Worm (Caenorhabditis elegans) whole organism, late embryonic: ENCODE data around the gene T21H3.5.
A peak's percentile ranks its signal among the peaks of the same experiment; 100 is the strongest.

ENCODE experiments used
- C08G9.2 ChIP-seq: sonication (generic microtip); optimal IDR thresholded peaks from 2 replicates; lab custom pipeline; 2016; ENCODE audit warnings: mild to moderate bottlenecking, missing genetic modification characterization, moderate library complexity, missing compliant biosample characterization
- ama-1 ChIP-seq: fragments of 150-350 bp; optimal IDR thresholded peaks from 2 replicates; lab custom pipeline; 2014
- ceh-14 ChIP-seq: sonication (generic microtip); optimal IDR thresholded peaks from 2 replicates; lab custom pipeline; 2016; ENCODE audit warnings: missing genotype, missing genetic modification characterization, missing compliant biosample characterization
- ceh-19 ChIP-seq: fragments of 200-800 bp; sonication (Bioruptor generic); optimal IDR thresholded peaks from 2 replicates; lab custom pipeline; 2018; ENCODE audit warnings: mild to moderate bottlenecking, missing genetic modification characterization, missing compliant biosample characterization
- ceh-2 ChIP-seq: sonication (generic microtip); optimal IDR thresholded peaks from 2 replicates; lab custom pipeline; 2016; ENCODE audit warnings: missing genotype, missing genetic modification characterization, missing compliant biosample characterization
- ceh-24 ChIP-seq: sonication (generic microtip); optimal IDR thresholded peaks from 2 replicates; lab custom pipeline; 2016; ENCODE audit warnings: mild to moderate bottlenecking, missing genetic modification characterization, missing compliant biosample characterization
- ceh-31 ChIP-seq: sonication (generic microtip); optimal IDR thresholded peaks from 2 replicates; lab custom pipeline; 2016; ENCODE audit warnings: missing genetic modification characterization, missing compliant biosample characterization
- ceh-6 ChIP-seq: fragments of 200-800 bp; sonication (Bioruptor generic); optimal IDR thresholded peaks from 2 replicates; lab custom pipeline; 2018; ENCODE audit warnings: mild to moderate bottlenecking, missing genetic modification characterization, missing compliant biosample characterization
- dve-1 ChIP-seq: sonication (generic microtip); optimal IDR thresholded peaks from 2 replicates; lab custom pipeline; 2017; ENCODE audit warnings: antibody characterized with exemption, mild to moderate bottlenecking, missing genetic modification characterization, missing compliant biosample characterization
- elt-4 ChIP-seq: sonication (generic microtip); optimal IDR thresholded peaks from 2 replicates; lab custom pipeline; 2016; ENCODE audit warnings: missing genetic modification characterization, missing compliant biosample characterization
- ets-4 ChIP-seq: sonication (generic microtip); optimal IDR thresholded peaks from 2 replicates; lab custom pipeline; 2016; ENCODE audit warnings: missing genetic modification characterization, missing compliant biosample characterization
- eyg-1 ChIP-seq: sonication (generic microtip); optimal IDR thresholded peaks from 2 replicates; lab custom pipeline; 2016; ENCODE audit warnings: missing genotype, missing genetic modification characterization, missing compliant biosample characterization
- fax-1 ChIP-seq: sonication (generic microtip); optimal IDR thresholded peaks from 2 replicates; lab custom pipeline; 2016; ENCODE audit warnings: missing genotype, missing genetic modification characterization, missing compliant biosample characterization
- fkh-10 ChIP-seq: fragments of 150-350 bp; optimal IDR thresholded peaks from 2 replicates; lab custom pipeline; 2014; ENCODE audit warnings: missing biosample characterization, missing genetic modification reagents, missing genetic modification characterization
- hlh-30 ChIP-seq: sonication (generic microtip); optimal IDR thresholded peaks from 2 replicates; lab custom pipeline; 2017; ENCODE audit warnings: antibody characterized with exemption, missing genetic modification characterization, missing compliant biosample characterization; ENCODE audit not compliant: insufficient read depth
- lim-6 ChIP-seq: sonication (generic microtip); optimal IDR thresholded peaks from 2 replicates; lab custom pipeline; 2016; ENCODE audit warnings: missing genetic modification characterization, missing compliant biosample characterization
- madf-2 ChIP-seq: sonication (generic microtip); optimal IDR thresholded peaks from 2 replicates; lab custom pipeline; 2017; ENCODE audit warnings: missing genetic modification characterization, missing compliant biosample characterization
- nhr-11 ChIP-seq: fragments of 150-350 bp; optimal IDR thresholded peaks from 2 replicates; lab custom pipeline; 2014; ENCODE audit warnings: missing biosample characterization, missing genetic modification characterization
- nhr-232 ChIP-seq: sonication (generic microtip); optimal IDR thresholded peaks from 2 replicates; lab custom pipeline; 2016; ENCODE audit warnings: missing genetic modification characterization, missing compliant biosample characterization
- npax-4 ChIP-seq: sonication (generic microtip); optimal IDR thresholded peaks from 2 replicates; lab custom pipeline; 2016; ENCODE audit warnings: missing genetic modification characterization, missing compliant biosample characterization
- pag-3 ChIP-seq: sonication (generic microtip); optimal IDR thresholded peaks from 2 replicates; lab custom pipeline; 2016; ENCODE audit warnings: missing compliant biosample characterization, missing genetic modification characterization, borderline replicate concordance
- pqm-1 ChIP-seq: sonication (generic microtip); optimal IDR thresholded peaks from 2 replicates; lab custom pipeline; 2016; ENCODE audit warnings: missing genetic modification characterization, missing compliant biosample characterization
- pros-1 ChIP-seq: fragments of 150-350 bp; optimal IDR thresholded peaks from 2 replicates; lab custom pipeline; 2014; ENCODE audit warnings: missing biosample characterization, missing genetic modification reagents, missing genetic modification characterization
- rnt-1 ChIP-seq: sonication (generic microtip); optimal IDR thresholded peaks from 2 replicates; lab custom pipeline; 2016; ENCODE audit warnings: missing genetic modification characterization, missing compliant biosample characterization
- tbx-2 ChIP-seq: sonication (generic microtip); optimal IDR thresholded peaks from 2 replicates; lab custom pipeline; 2016; ENCODE audit warnings: missing genetic modification characterization, missing compliant biosample characterization
- ttx-3 ChIP-seq: sonication (generic microtip); optimal IDR thresholded peaks from 2 replicates; lab custom pipeline; 2016; ENCODE audit warnings: missing genetic modification reagents, missing genetic modification characterization, missing compliant biosample characterization
- unc-55 ChIP-seq: sonication (generic microtip); optimal IDR thresholded peaks from 2 replicates; lab custom pipeline; 2017; ENCODE audit warnings: missing biosample characterization, missing genetic modification reagents, missing genetic modification characterization
- zip-5 ChIP-seq: sonication (generic microtip); optimal IDR thresholded peaks from 2 replicates; lab custom pipeline; 2016; ENCODE audit warnings: missing genetic modification characterization, missing compliant biosample characterization

T21H3.5 gene

DNA sequence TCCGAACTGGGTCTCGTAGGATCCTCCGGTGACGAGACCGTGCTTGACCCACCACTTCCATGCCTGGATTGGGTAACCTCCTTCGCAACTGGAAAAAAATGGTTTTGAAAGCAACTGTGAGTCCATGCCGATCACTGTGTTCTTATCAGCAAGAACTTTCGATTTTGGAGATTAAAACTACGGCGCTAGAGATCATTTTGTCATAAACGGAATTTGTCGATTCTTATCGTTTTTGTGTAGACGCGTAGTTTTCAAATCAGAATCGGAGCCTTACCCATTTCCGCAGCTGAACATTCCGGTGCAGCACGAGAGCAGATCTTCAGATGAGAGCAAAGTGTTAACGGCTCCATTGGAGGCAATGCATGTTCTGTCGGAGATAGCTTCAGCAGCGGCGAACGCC lies 30.9 kb downstream of the T21H3.5 start:
- TF ChIP-seq pqm-1 (no peak), ttx-3 (tag; lab: Kevin White, UChicago) (no peak), ama-1 (lab: Kevin White, UChicago) (no peak), C08G9.2 (tag; lab: Kevin White, UChicago) (no peak), nhr-232 (tag; lab: Kevin White, UChicago) (no peak)

DNA sequence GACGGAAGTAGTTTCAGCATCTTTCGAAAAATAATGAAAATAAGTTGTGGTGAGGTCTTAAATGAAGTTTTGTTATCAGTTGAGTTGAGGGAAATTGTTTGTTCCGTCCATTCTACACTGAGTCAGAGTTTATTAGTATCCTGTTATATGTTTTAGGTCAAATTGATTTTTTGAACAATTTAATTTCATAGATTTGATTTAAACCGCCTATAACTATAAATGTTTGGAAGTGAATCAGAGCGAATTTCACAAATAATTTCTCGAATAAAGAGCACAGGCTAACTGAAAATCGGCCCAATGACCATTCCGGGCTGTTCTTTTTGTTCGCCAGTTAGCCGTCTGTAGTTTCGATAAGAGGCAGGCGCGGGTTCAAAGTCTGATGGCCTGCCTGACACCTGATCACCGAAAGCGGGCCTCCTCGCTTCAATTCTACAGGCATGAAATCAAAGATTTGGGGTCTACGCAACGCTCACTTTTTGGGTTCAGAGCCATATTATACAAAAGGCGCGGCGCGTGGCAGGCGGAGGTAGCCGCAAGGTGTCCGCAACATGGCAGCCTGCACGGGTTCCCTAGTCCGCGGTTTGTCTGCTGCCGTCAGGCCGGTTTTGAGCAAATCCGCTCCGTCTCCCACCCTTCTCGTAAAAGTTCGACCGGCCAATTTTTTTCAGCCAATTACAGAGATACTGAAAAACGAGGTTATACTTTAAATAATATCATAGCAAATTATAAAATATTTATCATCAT lies 32.0 kb downstream of the T21H3.5 start, which contains the start of gene W07B8.4:
Gene W07B8.4 (minus strand): TSS at position 51 of the 744 bp plus-strand sequence.
- TF ChIP-seq C08G9.2 (tag; lab: Kevin White, UChicago): no peak
- no peak for TF ChIP-seq ets-4 (tag; lab: Kevin White, UChicago)
- no peak for TF ChIP-seq fax-1 (tag; lab: Kevin White, UChicago)
- TF ChIP-seq pros-1 (tag; lab: Kevin White, UChicago): no peak
- TF ChIP-seq rnt-1 (tag; lab: Kevin White, UChicago): no peak
- TF ChIP-seq lim-6: no peak
- no peak for TF ChIP-seq unc-55
- no peak for TF ChIP-seq pag-3 (tag; lab: Kevin White, UChicago)
- no peak for TF ChIP-seq ceh-14 (tag; lab: Kevin White, UChicago)
- TF ChIP-seq ceh-2 (tag; lab: Kevin White, UChicago): no peak

DNA sequence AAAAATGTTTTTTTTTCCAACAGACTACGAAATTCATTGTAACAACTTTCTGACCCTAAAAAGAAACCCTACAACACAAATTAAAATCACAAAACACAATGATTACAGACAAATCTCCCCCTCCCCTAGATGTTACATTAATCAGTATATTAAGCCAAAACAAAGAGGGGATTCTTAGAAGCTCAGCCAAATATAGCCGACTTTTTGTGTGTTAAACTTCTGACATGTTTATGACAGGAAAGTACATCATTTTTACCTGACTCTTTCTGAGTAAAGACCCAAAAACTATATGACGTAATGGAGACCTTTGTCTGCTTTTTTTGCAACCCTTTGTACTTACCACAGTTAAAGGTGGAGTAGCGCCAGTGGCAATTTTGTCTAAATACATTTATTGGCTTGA lies 44.0 kb downstream of the T21H3.5 start:
- TF ChIP-seq ceh-19 (no peak), madf-2 (tag; lab: Kevin White, UChicago) (no peak), npax-4 (tag; lab: Kevin White, UChicago) (no peak), ceh-24 (tag; lab: Kevin White, UChicago) (no peak), C08G9.2 (tag; lab: Kevin White, UChicago) (no peak), pag-3 (tag; lab: Kevin White, UChicago) (no peak), tbx-2 (tag; lab: Kevin White, UChicago) (no peak)
- TF ChIP-seq, all 69 proteins: peak for 0

DNA sequence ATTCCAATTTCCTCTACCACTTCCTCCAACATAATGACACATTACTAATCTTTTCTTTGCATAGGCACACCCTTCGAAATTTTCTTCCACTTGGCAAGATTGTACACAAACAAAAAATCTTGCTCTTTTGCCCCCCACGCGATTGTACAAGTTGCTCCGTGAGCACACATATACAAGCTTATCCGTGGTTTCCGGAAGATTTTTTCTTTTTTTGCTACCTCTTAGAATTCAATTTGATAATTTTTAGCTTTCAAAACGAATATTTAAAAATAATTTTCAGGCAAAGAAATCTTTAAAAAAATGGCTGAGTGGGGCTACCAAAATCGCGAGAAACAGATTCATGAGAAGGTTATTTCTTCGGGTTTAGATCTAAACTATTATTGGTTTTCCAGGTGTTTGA lies 51.4 kb downstream of the T21H3.5 start, which contains the start of gene Y50D4B.1:
Gene Y50D4B.1 (plus strand): TSS at position 301 of the 400 bp plus-strand sequence.
- TF ChIP-seq ceh-31: no peak
- no peak for TF ChIP-seq ceh-6
- TF ChIP-seq nhr-11 (tag; lab: Kevin White, UChicago): no peak
- no peak for TF ChIP-seq elt-4
- TF ChIP-seq eyg-1: no peak
- TF ChIP-seq pros-1 (tag; lab: Kevin White, UChicago): no peak
- TF ChIP-seq hlh-30 (tag; lab: Kevin White, UChicago): no peak
- no peak for TF ChIP-seq zip-5 (tag; lab: Kevin White, UChicago)

DNA sequence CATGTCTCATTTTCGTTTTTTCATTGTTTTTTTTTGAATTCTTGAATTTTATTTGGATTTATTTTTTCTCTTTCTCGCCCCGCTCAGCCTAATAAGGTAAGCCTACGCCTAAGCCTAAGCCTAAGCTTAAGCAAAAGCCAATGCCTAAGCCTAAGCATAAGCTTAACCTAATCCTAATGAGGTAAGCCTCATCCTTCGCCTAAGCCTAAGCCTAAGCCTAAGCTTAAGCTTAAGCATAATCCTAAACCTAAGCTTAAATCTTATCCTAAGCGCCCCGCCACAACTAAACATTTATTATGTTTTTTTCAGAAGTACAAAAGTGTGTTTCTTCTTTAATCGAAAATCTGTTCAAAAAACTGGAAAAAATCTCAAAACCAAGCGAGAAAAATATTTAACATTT lies 51.9 kb downstream of the T21H3.5 start:
- no peak for TF ChIP-seq fkh-10
- peak; percentile 66 for TF ChIP-seq dve-1 (tag; lab: Kevin White, UChicago)
